Worm (Caenorhabditis elegans) whole organism, young adult: Measurements from ENCODE around the gene F29C12.6.

Experiments used
- B0035.1 ChIP-seq: sonication (generic microtip); optimal IDR thresholded peaks from 2 replicates; lab custom pipeline; 2016; ENCODE audit warnings: missing genetic modification characterization, mild to moderate bottlenecking, missing compliant biosample characterization, missing genotype, missing genetic modification reagents
- B0261.1 ChIP-seq: sonication (generic microtip); optimal IDR thresholded peaks from 2 replicates; lab custom pipeline; 2016; ENCODE audit warnings: mild to moderate bottlenecking, missing genetic modification characterization, moderate library complexity, missing compliant biosample characterization
- F39B2.1 ChIP-seq: fragments of 200-800 bp; sonication (Bioruptor generic); IDR thresholded peaks from 2 replicates; pipeline ENCODE4 v1.3.6; 2022; ENCODE audit warnings: missing genetic modification reagents, missing genetic modification characterization, missing compliant biosample characterization
- F57A8.1 ChIP-seq: fragments of 200-800 bp; sonication (Bioruptor generic); optimal IDR thresholded peaks from 2 replicates; lab custom pipeline; 2018; ENCODE audit warnings: mild to moderate bottlenecking, missing genetic modification characterization, moderate library complexity, missing compliant biosample characterization
- F57C9.4 ChIP-seq: sonication (generic microtip); optimal IDR thresholded peaks from 2 replicates; lab custom pipeline; 2017; ENCODE audit warnings: mild to moderate bottlenecking, missing genetic modification characterization, missing compliant biosample characterization
- K11D2.4 ChIP-seq: fragments of 200-800 bp; sonication (Bioruptor generic); IDR thresholded peaks from 2 replicates; pipeline ENCODE4 v1.3.6; 2022; ENCODE audit warnings: missing genetic modification reagents, missing genetic modification characterization, missing compliant biosample characterization
- K12H6.12 ChIP-seq: fragments of 200-800 bp; sonication (Bioruptor generic); optimal IDR thresholded peaks from 2 replicates; lab custom pipeline; 2018; ENCODE audit warnings: mild to moderate bottlenecking, missing genetic modification characterization, missing compliant biosample characterization
- T07F8.4 ChIP-seq: sonication (generic microtip); optimal IDR thresholded peaks from 2 replicates; lab custom pipeline; 2016; ENCODE audit warnings: mild to moderate bottlenecking, missing genetic modification characterization, moderate library complexity, missing compliant biosample characterization
- Y53G8AR.9 ChIP-seq: fragments of 200-800 bp; sonication (Bioruptor generic); conservative IDR thresholded peaks from 2 replicates; pipeline ENCODE4 v1.3.6; 2022; ENCODE audit warnings: missing genetic modification reagents, missing genetic modification characterization, missing compliant biosample characterization
- Y95B8A.8 ChIP-seq: fragments of 200-800 bp; sonication (Bioruptor generic); IDR thresholded peaks from 2 replicates; pipeline ENCODE4 v1.3.6; 2022; ENCODE audit warnings: missing genetic modification reagents, missing genetic modification characterization, missing compliant biosample characterization
- aptf-2 ChIP-seq: fragments of 200-800 bp; sonication (Bioruptor generic); conservative IDR thresholded peaks from 2 replicates; pipeline ENCODE4 v1.3.6; 2022; ENCODE audit warnings: missing genetic modification reagents, missing genetic modification characterization, missing compliant biosample characterization
- aptf-3 ChIP-seq: fragments of 200-800 bp; sonication (Bioruptor generic); IDR thresholded peaks from 2 replicates; pipeline ENCODE4 v1.3.6; 2022; ENCODE audit warnings: missing genetic modification characterization, missing compliant biosample characterization
- attf-3 ChIP-seq: fragments of 200-800 bp; sonication (Bioruptor generic); conservative IDR thresholded peaks from 2 replicates; pipeline ENCODE4 v1.3.6; 2022; ENCODE audit warnings: missing genetic modification reagents, missing genetic modification characterization, missing compliant biosample characterization
- attf-5 ChIP-seq: fragments of 200-800 bp; sonication (Bioruptor generic); optimal IDR thresholded peaks from 2 replicates; lab custom pipeline; 2018; ENCODE audit warnings: mild to moderate bottlenecking, missing genetic modification characterization, missing compliant biosample characterization
- ceh-100 ChIP-seq: fragments of 200-800 bp; sonication (Bioruptor generic); IDR thresholded peaks from 2 replicates; pipeline ENCODE4 v1.3.6; 2022; ENCODE audit warnings: missing genetic modification reagents, missing genetic modification characterization, missing compliant biosample characterization
- ceh-27 ChIP-seq: fragments of 200-800 bp; sonication (Bioruptor generic); optimal IDR thresholded peaks from 2 replicates; lab custom pipeline; 2018; ENCODE audit warnings: mild to moderate bottlenecking, missing genetic modification characterization, moderate library complexity, missing compliant biosample characterization
- ceh-91 ChIP-seq: fragments of 200-800 bp; sonication (Bioruptor generic); IDR thresholded peaks from 2 replicates; pipeline ENCODE4 v1.3.6; 2022; ENCODE audit warnings: missing genetic modification reagents, missing genetic modification characterization, missing compliant biosample characterization
- chd-7 ChIP-seq: sonication (generic microtip); optimal IDR thresholded peaks from 2 replicates; lab custom pipeline; 2016; ENCODE audit warnings: mild to moderate bottlenecking, missing genetic modification characterization, moderate library complexity, missing compliant biosample characterization
- dox-1 ChIP-seq: fragments of 200-800 bp; sonication (Bioruptor generic); IDR thresholded peaks from 2 replicates; pipeline ENCODE4 v1.3.6; 2022; ENCODE audit warnings: missing genetic modification reagents, missing genetic modification characterization, missing compliant biosample characterization
- dpff-1 ChIP-seq: sonication (generic microtip); optimal IDR thresholded peaks from 2 replicates; lab custom pipeline; 2017; ENCODE audit warnings: mild to moderate bottlenecking, missing genetic modification characterization, missing compliant biosample characterization
- egl-18 ChIP-seq: fragments of 200-800 bp; sonication (Bioruptor generic); IDR thresholded peaks from 2 replicates; pipeline ENCODE4 v1.3.6; 2022; ENCODE audit warnings: missing genetic modification reagents, missing genetic modification characterization, missing compliant biosample characterization
- egl-44 ChIP-seq: fragments of 200-800 bp; sonication (Bioruptor generic); IDR thresholded peaks from 2 replicates; pipeline ENCODE4 v1.3.6; 2022; ENCODE audit warnings: missing genetic modification reagents, missing genetic modification characterization, missing compliant biosample characterization
- ekl-4 ChIP-seq: fragments of 200-800 bp; sonication (Bioruptor generic); IDR thresholded peaks from 2 replicates; pipeline ENCODE4 v1.3.6; 2022; ENCODE audit warnings: missing genetic modification reagents, missing genetic modification characterization, missing compliant biosample characterization
- him-1 ChIP-seq: sonication (generic microtip); optimal IDR thresholded peaks from 2 replicates; lab custom pipeline; 2016; ENCODE audit warnings: missing genotype, missing genetic modification reagents, missing genetic modification characterization, missing compliant biosample characterization
- hsf-1 ChIP-seq: fragments of 200-800 bp; sonication (Bioruptor generic); IDR thresholded peaks from 2 replicates; pipeline ENCODE4 v1.3.6; 2022; ENCODE audit warnings: missing genetic modification reagents, missing genetic modification characterization, missing compliant biosample characterization
- lag-1 ChIP-seq: fragments of 200-800 bp; sonication (Bioruptor generic); IDR thresholded peaks from 2 replicates; pipeline ENCODE4 v1.3.6; 2022; ENCODE audit warnings: missing genetic modification reagents, missing genetic modification characterization, missing compliant biosample characterization
- lsl-1 ChIP-seq: fragments of 200-800 bp; sonication (Bioruptor generic); optimal IDR thresholded peaks from 2 replicates; lab custom pipeline; 2018; ENCODE audit warnings: mild to moderate bottlenecking, missing genetic modification characterization, moderate library complexity, missing compliant biosample characterization
- madf-10 ChIP-seq: sonication (generic microtip); optimal IDR thresholded peaks from 2 replicates; lab custom pipeline; 2016; ENCODE audit warnings: mild to moderate bottlenecking, missing genetic modification characterization, missing compliant biosample characterization
- mes-4 ChIP-seq: sonication (generic microtip); optimal IDR thresholded peaks from 2 replicates; lab custom pipeline; 2016; ENCODE audit warnings: missing genotype, missing genetic modification characterization, missing compliant biosample characterization
- nhr-80 ChIP-seq: sonication (generic microtip); optimal IDR thresholded peaks from 2 replicates; lab custom pipeline; 2016; ENCODE audit warnings: missing genetic modification characterization, missing compliant biosample characterization
- pbrm-1 ChIP-seq: fragments of 200-800 bp; sonication (Bioruptor generic); IDR thresholded peaks from 2 replicates; pipeline ENCODE4 v1.3.6; 2022; ENCODE audit warnings: missing genetic modification reagents, missing genetic modification characterization, missing compliant biosample characterization
- pha-4 ChIP-seq: fragments of 150-350 bp; sonication (generic microtip); optimal IDR thresholded peaks from 2 replicates; lab custom pipeline; 2014; ENCODE audit warnings: missing biosample characterization, missing genetic modification reagents, missing genetic modification characterization
- snpc-1.3 ChIP-seq: sonication (generic microtip); optimal IDR thresholded peaks from 2 replicates; lab custom pipeline; 2017; ENCODE audit warnings: missing genetic modification characterization, mild to moderate bottlenecking, missing compliant biosample characterization, antibody characterized with exemption, moderate library complexity, missing genotype, missing genetic modification reagents; ENCODE audit not compliant: insufficient read depth
- snpc-3.4 ChIP-seq: sonication (generic microtip); optimal IDR thresholded peaks from 2 replicates; lab custom pipeline; 2017; ENCODE audit warnings: missing genetic modification characterization, mild to moderate bottlenecking, missing compliant biosample characterization, antibody characterized with exemption, moderate library complexity, missing genotype, missing genetic modification reagents
- sptf-2 ChIP-seq: fragments of 200-800 bp; sonication (Bioruptor generic); optimal IDR thresholded peaks from 2 replicates; lab custom pipeline; 2018; ENCODE audit warnings: mild to moderate bottlenecking, missing genetic modification characterization, missing compliant biosample characterization
- tbx-9 ChIP-seq: sonication (generic microtip); optimal IDR thresholded peaks from 2 replicates; lab custom pipeline; 2016; ENCODE audit warnings: borderline replicate concordance, missing genetic modification characterization, inconsistent platforms, missing compliant biosample characterization
- tlf-1 ChIP-seq: fragments of 200-800 bp; sonication (Bioruptor generic); optimal IDR thresholded peaks from 2 replicates; lab custom pipeline; 2018; ENCODE audit warnings: mild to moderate bottlenecking, missing genetic modification characterization, missing compliant biosample characterization
- unc-130 ChIP-seq: sonication (generic microtip); optimal IDR thresholded peaks from 2 replicates; lab custom pipeline; 2016; ENCODE audit warnings: missing genetic modification reagents, missing genetic modification characterization, missing compliant biosample characterization
- xnd-1 ChIP-seq: sonication (generic microtip); optimal IDR thresholded peaks from 2 replicates; lab custom pipeline; 2016; ENCODE audit warnings: missing genotype, missing genetic modification reagents, missing genetic modification characterization, missing compliant biosample characterization
- ztf-25 ChIP-seq: fragments of 200-800 bp; sonication (Bioruptor generic); IDR thresholded peaks from 2 replicates; pipeline ENCODE4 v1.3.6; 2022; ENCODE audit warnings: missing genetic modification reagents, missing genetic modification characterization, missing compliant biosample characterization
- ztf-28 ChIP-seq: fragments of 200-800 bp; sonication (Bioruptor generic); IDR thresholded peaks from 2 replicates; pipeline ENCODE4 v1.3.6; 2022; ENCODE audit warnings: missing genetic modification reagents, missing genetic modification characterization, missing compliant biosample characterization
- ztf-6 ChIP-seq: fragments of 200-800 bp; sonication (Bioruptor generic); IDR thresholded peaks from 2 replicates; pipeline ENCODE4 v1.3.6; 2022; ENCODE audit warnings: missing genetic modification reagents, missing genetic modification characterization, missing compliant biosample characterization

F29C12.6 gene

ce11 chrII:13139573-13139972 lies 9.9 kb downstream of the F29C12.6 start:
- TF ChIP-seq Y53G8AR.9 (GFP tag; lab: Robert Waterston, UW) (no peak), tbx-9 (tag; lab: Kevin White, UChicago) (no peak), unc-130 (GFP tag; lab: Kevin White, UChicago) (no peak), ceh-27 (GFP tag; lab: Kevin White, UChicago) (no peak)

ce11 chrII:13142372-13142771 lies 12.7 kb downstream of the F29C12.6 start:
- TF ChIP-seq dpff-1 (tag; lab: Kevin White, UChicago), result no peak
- no peak for TF ChIP-seq B0035.1
- TF ChIP-seq T07F8.4 (tag; lab: Kevin White, UChicago), result no peak
- TF ChIP-seq madf-10 (tag; lab: Kevin White, UChicago), result no peak
- TF ChIP-seq egl-18 (GFP tag; lab: Robert Waterston, UW), result no peak
- TF ChIP-seq snpc-1.3 (tag; lab: Kevin White, UChicago), result no peak
- no peak for TF ChIP-seq egl-44 (GFP tag; lab: Robert Waterston, UW)
- no peak for TF ChIP-seq F57C9.4 (tag; lab: Kevin White, UChicago)
- no peak for TF ChIP-seq nhr-80
- no peak for TF ChIP-seq ceh-100 (GFP tag; lab: Robert Waterston, UW)
- TF ChIP-seq ztf-28 (GFP tag; lab: Robert Waterston, UW), result no peak
- TF ChIP-seq attf-5 (GFP tag; lab: Kevin White, UChicago), result no peak
- no peak for TF ChIP-seq F39B2.1 (GFP tag; lab: Robert Waterston, UW)
- TF ChIP-seq aptf-2 (GFP tag; lab: Robert Waterston, UW), result no peak
- TF ChIP-seq lsl-1 (GFP tag; lab: Kevin White, UChicago), result no peak
- TF ChIP-seq mes-4 (tag; lab: Kevin White, UChicago), result no peak
- TF ChIP-seq, all 124 proteins: peak for 0

ce11 chrII:13145204-13145603 lies 15.5 kb downstream of the F29C12.6 start, which contains the start of gene mltn-1:
Gene mltn-1, minus strand, starts transcription at chrII:13145225.
- TF ChIP-seq ekl-4 (no peak), K12H6.12 (tag; lab: Kevin White, UChicago) (no peak), xnd-1 (tag; lab: Kevin White, UChicago) (no peak), sptf-2 (GFP tag; lab: Kevin White, UChicago) (no peak), pbrm-1 (GFP tag; lab: Robert Waterston, UW) (no peak), K11D2.4 (GFP tag; lab: Robert Waterston, UW) (no peak)

- TF ChIP-seq snpc-3.4 (tag; lab: Kevin White, UChicago), result no peak
- TF ChIP-seq ztf-6 (GFP tag; lab: Robert Waterston, UW), result no peak
- TF ChIP-seq K12H6.12 (tag; lab: Kevin White, UChicago), result no peak
- TF ChIP-seq aptf-3 (GFP tag; lab: Robert Waterston, UW), result no peak
- TF ChIP-seq B0261.1 (tag; lab: Kevin White, UChicago), result no peak
- no peak for TF ChIP-seq hsf-1 (GFP tag; lab: Robert Waterston, UW)
- no peak for TF ChIP-seq lag-1 (GFP tag; lab: Robert Waterston, UW)
- TF ChIP-seq dox-1 (GFP tag; lab: Robert Waterston, UW), result no peak
- no peak for TF ChIP-seq him-1 (tag; lab: Kevin White, UChicago)
- no peak for TF ChIP-seq attf-3 (GFP tag; lab: Robert Waterston, UW)
- no peak for TF ChIP-seq sptf-2 (GFP tag; lab: Kevin White, UChicago)
- no peak for TF ChIP-seq F57A8.1 (GFP tag; lab: Kevin White, UChicago)
- TF ChIP-seq Y95B8A.8 (GFP tag; lab: Robert Waterston, UW), result no peak
- no peak for TF ChIP-seq ztf-25
- no peak for TF ChIP-seq tlf-1
- no peak for TF ChIP-seq ceh-91 (GFP tag; lab: Robert Waterston, UW)
- no peak for TF ChIP-seq attf-5 (GFP tag; lab: Kevin White, UChicago)
- no peak for TF ChIP-seq pha-4 (tag; lab: Kevin White, UChicago)
- no peak for TF ChIP-seq chd-7 (tag; lab: Kevin White, UChicago)
Measured at ce11 chrII:13148247-13148646, 18.5 kb downstream of the F29C12.6 start.
